Worm (Caenorhabditis elegans) whole organism, late embryonic: ENCODE measurements around the gene C14B4.2.

Source experiments
- C08G9.2 ChIP-seq: sonication (generic microtip); optimal IDR thresholded peaks from 2 replicates; lab custom pipeline; 2016; ENCODE audit warnings: mild to moderate bottlenecking, missing genetic modification characterization, moderate library complexity, missing compliant biosample characterization
- ceh-34 ChIP-seq: sonication (generic microtip); optimal IDR thresholded peaks from 2 replicates; lab custom pipeline; 2016; ENCODE audit warnings: mild to moderate bottlenecking, missing genetic modification characterization, missing compliant biosample characterization
- elt-4 ChIP-seq: sonication (generic microtip); optimal IDR thresholded peaks from 2 replicates; lab custom pipeline; 2016; ENCODE audit warnings: missing genetic modification characterization, missing compliant biosample characterization
- fkh-10 ChIP-seq: fragments of 150-350 bp; optimal IDR thresholded peaks from 2 replicates; lab custom pipeline; 2014; ENCODE audit warnings: missing biosample characterization, missing genetic modification reagents, missing genetic modification characterization
- hlh-30 ChIP-seq: sonication (generic microtip); optimal IDR thresholded peaks from 2 replicates; lab custom pipeline; 2017; ENCODE audit warnings: antibody characterized with exemption, missing genetic modification characterization, missing compliant biosample characterization; ENCODE audit not compliant: insufficient read depth
- hlh-8 ChIP-seq: sonication (generic microtip); optimal IDR thresholded peaks from 2 replicates; lab custom pipeline; 2016; ENCODE audit warnings: missing genotype, missing genetic modification characterization, missing compliant biosample characterization
- pqm-1 ChIP-seq: sonication (generic microtip); optimal IDR thresholded peaks from 2 replicates; lab custom pipeline; 2016; ENCODE audit warnings: missing genetic modification characterization, missing compliant biosample characterization
- ref-2 ChIP-seq: sonication (generic microtip); optimal IDR thresholded peaks from 2 replicates; lab custom pipeline; 2016; ENCODE audit warnings: missing genetic modification characterization, missing compliant biosample characterization
- sox-4 ChIP-seq: sonication (generic microtip); optimal IDR thresholded peaks from 2 replicates; lab custom pipeline; 2017; ENCODE audit warnings: mild to moderate bottlenecking, missing genetic modification characterization, inconsistent platforms, missing compliant biosample characterization
- tbx-2 ChIP-seq: sonication (generic microtip); optimal IDR thresholded peaks from 2 replicates; lab custom pipeline; 2016; ENCODE audit warnings: missing genetic modification characterization, missing compliant biosample characterization
- ttx-3 ChIP-seq: sonication (generic microtip); optimal IDR thresholded peaks from 2 replicates; lab custom pipeline; 2016; ENCODE audit warnings: missing genetic modification reagents, missing genetic modification characterization, missing compliant biosample characterization
- unc-55 ChIP-seq: sonication (generic microtip); optimal IDR thresholded peaks from 2 replicates; lab custom pipeline; 2017; ENCODE audit warnings: missing biosample characterization, missing genetic modification reagents, missing genetic modification characterization
- unc-86 ChIP-seq: sonication (generic microtip); optimal IDR thresholded peaks from 2 replicates; lab custom pipeline; 2016; ENCODE audit warnings: missing genetic modification characterization, missing compliant biosample characterization
- zip-5 ChIP-seq: sonication (generic microtip); optimal IDR thresholded peaks from 2 replicates; lab custom pipeline; 2016; ENCODE audit warnings: missing genetic modification characterization, missing compliant biosample characterization

DNA sequence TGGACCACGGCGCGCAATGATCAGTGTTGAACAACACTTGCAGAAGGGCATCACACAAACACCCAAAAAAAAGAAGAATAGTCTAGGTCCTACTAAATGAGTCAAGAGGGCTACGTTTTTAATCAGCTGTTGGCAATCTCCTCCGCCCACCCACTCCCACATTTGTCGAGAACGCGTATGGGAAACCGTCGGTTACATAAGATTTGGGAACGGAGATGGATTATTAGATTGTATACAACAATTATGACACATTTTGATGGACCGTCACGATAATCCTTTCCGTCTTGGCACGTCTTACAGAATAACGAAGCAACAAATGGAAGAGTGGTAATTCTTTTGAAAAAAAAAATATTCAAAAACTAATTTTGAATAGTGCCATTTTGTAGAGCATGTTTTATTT, 76.5 kb downstream of the C14B4.2 start:
- no peak for TF ChIP-seq fkh-10 (GFP tag; lab: Kevin White, UChicago)
- no peak for TF ChIP-seq ttx-3 (tag; lab: Kevin White, UChicago)
- no peak for TF ChIP-seq unc-55
- no peak for TF ChIP-seq hlh-8 (tag; lab: Kevin White, UChicago)
- no peak for TF ChIP-seq hlh-30 (tag; lab: Kevin White, UChicago)
- TF ChIP-seq pqm-1 (tag; lab: Kevin White, UChicago) = no peak
- TF ChIP-seq unc-86 (tag; lab: Kevin White, UChicago) = no peak
- TF ChIP-seq tbx-2 (tag; lab: Kevin White, UChicago) = no peak
- TF ChIP-seq C08G9.2 (tag; lab: Kevin White, UChicago) = no peak
- TF ChIP-seq ref-2 (tag; lab: Kevin White, UChicago) = no peak
- TF ChIP-seq ceh-34 (tag; lab: Kevin White, UChicago) = no peak
- TF ChIP-seq zip-5 (tag; lab: Kevin White, UChicago) = no peak
- no peak for TF ChIP-seq elt-4 (tag; lab: Kevin White, UChicago)
- no peak for TF ChIP-seq sox-4 (tag; lab: Kevin White, UChicago)
